Worm (Caenorhabditis elegans) whole organism, L2 larva: Measurements from ENCODE around the gene C05B5.4.

Experiments
- C34F6.9 ChIP-seq: fragments of 150-350 bp; optimal IDR thresholded peaks from 2 replicates; lab custom pipeline; 2014; ENCODE audit warnings: missing biosample characterization, missing genetic modification characterization
- F13H6.1 ChIP-seq: sonication (generic microtip); optimal IDR thresholded peaks from 2 replicates; lab custom pipeline; 2016; ENCODE audit warnings: missing genetic modification characterization, missing compliant biosample characterization
- R02D3.7 ChIP-seq: fragments of 150-350 bp; optimal IDR thresholded peaks from 2 replicates; lab custom pipeline; 2014; ENCODE audit warnings: missing biosample characterization, missing genetic modification characterization
- Y55F3AM.14 ChIP-seq: fragments of 200-800 bp; sonication (Bioruptor generic); optimal IDR thresholded peaks from 2 replicates; lab custom pipeline; 2018; ENCODE audit warnings: mild to moderate bottlenecking, missing genetic modification characterization, missing compliant biosample characterization
- ZK546.5 ChIP-seq: sonication (generic microtip); optimal IDR thresholded peaks from 2 replicates; lab custom pipeline; 2017; ENCODE audit warnings: missing biosample characterization, missing genetic modification characterization
- aly-2 ChIP-seq: fragments of 150-350 bp; optimal IDR thresholded peaks from 2 replicates; lab custom pipeline; 2014; ENCODE audit warnings: missing biosample characterization, missing genetic modification characterization
- blmp-1 ChIP-seq: sonication (generic microtip); optimal IDR thresholded peaks from 2 replicates; lab custom pipeline; 2017; ENCODE audit warnings: missing genetic modification characterization, mild to moderate bottlenecking, missing compliant biosample characterization, antibody characterized with exemption, moderate library complexity; ENCODE audit not compliant: insufficient read depth
- crh-2 ChIP-seq: sonication (generic microtip); optimal IDR thresholded peaks from 2 replicates; lab custom pipeline; 2017; ENCODE audit warnings: missing biosample characterization, missing genetic modification characterization
- dmd-4 ChIP-seq: sonication (generic microtip); optimal IDR thresholded peaks from 2 replicates; lab custom pipeline; 2017; ENCODE audit warnings: missing biosample characterization, missing genetic modification characterization
- egl-27 ChIP-seq: sonication (generic microtip); optimal IDR thresholded peaks from 3 replicates; lab custom pipeline; 2017; ENCODE audit warnings: missing biosample characterization, missing genetic modification reagents, missing genetic modification characterization
- elt-1 ChIP-seq: fragments of 150-350 bp; optimal IDR thresholded peaks from 2 replicates; lab custom pipeline; 2014; ENCODE audit warnings: missing biosample characterization, missing genetic modification characterization
- elt-3 ChIP-seq: sonication (generic microtip); optimal IDR thresholded peaks from 2 replicates; lab custom pipeline; 2017; ENCODE audit warnings: missing biosample characterization, missing genetic modification characterization
- gmeb-1 ChIP-seq: fragments of 150-350 bp; optimal IDR thresholded peaks from 2 replicates; lab custom pipeline; 2014; ENCODE audit warnings: missing biosample characterization, missing genetic modification characterization
- lin-11 ChIP-seq: fragments of 150-350 bp; sonication (generic microtip); optimal IDR thresholded peaks from 2 replicates; lab custom pipeline; 2014; ENCODE audit warnings: missing biosample characterization, missing genetic modification characterization, inconsistent platforms, mixed read lengths
- lin-13 ChIP-seq: fragments of 150-350 bp; optimal IDR thresholded peaks from 2 replicates; lab custom pipeline; 2014; ENCODE audit warnings: missing biosample characterization, missing genetic modification reagents, missing genetic modification characterization
- lin-39 ChIP-seq: fragments of 150-350 bp; optimal IDR thresholded peaks from 2 replicates; lab custom pipeline; 2014; ENCODE audit warnings: missing biosample characterization, missing genetic modification reagents, missing genetic modification characterization
- lsy-2 ChIP-seq, 2 experiments: fragments of 150-350 bp in 1 of 2; sonication (generic microtip) in 1 of 2; optimal IDR thresholded peaks; 2 replicates each; lab custom pipeline; 2014 to 2017; ENCODE audit warnings: missing biosample characterization in 2 of 2, missing genetic modification characterization in 2 of 2
- mdl-1 ChIP-seq, 2 experiments: fragments of 150-350 bp in 1 of 2; sonication (generic microtip) in 1 of 2; optimal IDR thresholded peaks; 2 replicates each; lab custom pipeline; 2017; ENCODE audit warnings: missing biosample characterization in 2 of 2, missing genetic modification characterization in 2 of 2
- nhr-12 ChIP-seq: fragments of 150-350 bp; optimal IDR thresholded peaks from 2 replicates; lab custom pipeline; 2014; ENCODE audit warnings: missing biosample characterization, missing genetic modification characterization
- nhr-129 ChIP-seq: fragments of 150-350 bp; optimal IDR thresholded peaks from 2 replicates; lab custom pipeline; 2014; ENCODE audit warnings: missing biosample characterization, missing genetic modification characterization
- nhr-21 ChIP-seq: fragments of 150-350 bp; optimal IDR thresholded peaks from 2 replicates; lab custom pipeline; 2014; ENCODE audit warnings: missing biosample characterization, missing genetic modification characterization
- nhr-23 ChIP-seq: fragments of 150-350 bp; optimal IDR thresholded peaks from 2 replicates; lab custom pipeline; 2014; ENCODE audit warnings: missing biosample characterization, missing genetic modification reagents, missing genetic modification characterization
- nhr-237 ChIP-seq: fragments of 150-350 bp; optimal IDR thresholded peaks from 2 replicates; lab custom pipeline; 2014; ENCODE audit warnings: missing biosample characterization, missing genetic modification characterization
- nhr-6 ChIP-seq: fragments of 150-350 bp; optimal IDR thresholded peaks from 2 replicates; lab custom pipeline; 2014; ENCODE audit warnings: missing biosample characterization, missing genetic modification characterization
- nhr-77 ChIP-seq: fragments of 150-350 bp; optimal IDR thresholded peaks from 2 replicates; lab custom pipeline; 2014; ENCODE audit warnings: missing biosample characterization, missing genetic modification characterization
- peb-1 ChIP-seq: fragments of 150-350 bp; optimal IDR thresholded peaks from 2 replicates; lab custom pipeline; 2014; ENCODE audit warnings: missing biosample characterization, missing genetic modification characterization
- sem-4 ChIP-seq: fragments of 150-350 bp; optimal IDR thresholded peaks from 2 replicates; lab custom pipeline; 2014; ENCODE audit warnings: missing biosample characterization, missing genetic modification reagents, missing genetic modification characterization
- sma-3 ChIP-seq: sonication (generic microtip); optimal IDR thresholded peaks from 2 replicates; lab custom pipeline; 2016; ENCODE audit warnings: missing genetic modification reagents, missing genetic modification characterization, missing compliant biosample characterization
- sma-9 ChIP-seq, 2 experiments: fragments of 150-350 bp in 1 of 2; sonication (generic microtip) in 1 of 2; optimal IDR thresholded peaks; 2 replicates each; lab custom pipeline; 2014 to 2016; ENCODE audit warnings: missing genetic modification characterization in 2 of 2, mild to moderate bottlenecking in 1 of 2, missing biosample characterization in 1 of 2, missing compliant biosample characterization in 1 of 2, missing genetic modification reagents in 1 of 2, moderate library complexity in 1 of 2
- snpc-4 ChIP-seq: fragments of 150-350 bp; optimal IDR thresholded peaks from 2 replicates; lab custom pipeline; 2014; ENCODE audit warnings: missing biosample characterization, missing genetic modification characterization
- unc-39 ChIP-seq: fragments of 150-350 bp; optimal IDR thresholded peaks from 2 replicates; lab custom pipeline; 2014; ENCODE audit warnings: missing biosample characterization, missing genetic modification characterization
- zag-1 ChIP-seq: fragments of 150-350 bp; optimal IDR thresholded peaks from 2 replicates; lab custom pipeline; 2014; ENCODE audit warnings: missing biosample characterization, missing genetic modification characterization
- ztf-11 ChIP-seq: sonication (generic microtip); optimal IDR thresholded peaks from 2 replicates; lab custom pipeline; 2017; ENCODE audit warnings: missing biosample characterization, missing genetic modification characterization
- ztf-4 ChIP-seq: fragments of 150-350 bp; optimal IDR thresholded peaks from 2 replicates; lab custom pipeline; 2014; ENCODE audit warnings: missing biosample characterization, missing genetic modification characterization

Gene C05B5.4

DNA sequence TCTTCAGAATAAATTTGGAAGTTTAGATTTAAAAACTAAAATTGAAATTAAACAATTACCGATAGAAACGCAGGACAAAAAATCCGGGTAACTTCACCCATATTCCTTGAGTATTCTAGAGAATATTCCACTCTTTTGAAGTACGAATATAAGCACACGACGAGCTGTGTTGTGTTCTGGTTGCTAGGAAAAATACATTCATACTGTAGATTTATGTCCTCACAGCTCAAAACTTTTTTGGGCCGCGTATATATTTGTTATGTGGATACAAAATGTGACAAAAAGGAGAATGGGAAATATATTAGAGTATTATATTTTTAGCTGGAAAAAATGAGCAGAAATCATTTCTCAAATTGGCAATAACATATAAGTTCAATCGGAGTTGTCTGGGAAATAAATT is 39.5 kb downstream of the C05B5.4 start, which contains the start of gene M04D8.5:
TSS of gene M04D8.5 (minus strand) at position 101 of the 400 bp plus-strand sequence.
- TF ChIP-seq egl-27 (tag; lab: Kevin White, UChicago) (no peak), peb-1 (tag; lab: Kevin White, UChicago) (no peak), unc-39 (tag; lab: Kevin White, UChicago) (no peak), ztf-4 (tag; lab: Kevin White, UChicago) (no peak), R02D3.7 (tag; lab: Kevin White, UChicago) (no peak), ZK546.5 (tag; lab: Kevin White, UChicago) (no peak), aly-2 (tag; lab: Kevin White, UChicago) (no peak), snpc-4 (tag; lab: Kevin White, UChicago) (no peak), F13H6.1 (tag; lab: Kevin White, UChicago) (no peak), dmd-4 (tag; lab: Kevin White, UChicago) (no peak), Y55F3AM.14 (GFP tag; lab: Kevin White, UChicago) (no peak)
- TF ChIP-seq, all 48 proteins: peak for 0

DNA sequence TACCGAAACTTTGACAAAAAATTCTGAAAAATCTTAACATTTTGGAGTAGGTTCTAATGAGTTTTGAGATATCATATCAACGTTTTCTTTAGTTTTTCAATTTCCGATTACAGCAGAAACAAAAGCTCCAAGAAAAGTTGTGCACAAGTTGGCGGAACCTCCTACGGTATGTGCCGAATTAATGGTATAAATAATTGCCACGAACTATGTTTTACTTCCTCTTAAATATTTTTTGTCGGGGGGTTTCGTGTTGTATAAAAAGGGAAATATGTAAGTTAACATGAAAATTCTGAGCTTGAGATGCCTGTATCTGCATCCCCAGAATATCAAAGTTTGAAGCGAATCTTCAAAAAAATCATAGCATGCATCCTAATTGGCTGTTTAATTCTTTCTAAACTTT is 40.2 kb downstream of the C05B5.4 start, which contains the start of gene M04D8.8:
TSS of gene M04D8.8 (plus strand) at position 301 of the 400 bp plus-strand sequence.
- no peak for TF ChIP-seq nhr-77 (tag; lab: Kevin White, UChicago)
- TF ChIP-seq crh-2 (tag; lab: Kevin White, UChicago): no peak
- no peak for TF ChIP-seq ztf-11 (tag; lab: Kevin White, UChicago)
- TF ChIP-seq elt-1 (tag; lab: Kevin White, UChicago): no peak
- TF ChIP-seq nhr-6 (tag; lab: Kevin White, UChicago): no peak
- TF ChIP-seq ZK546.5 (tag; lab: Kevin White, UChicago): no peak
- no peak for TF ChIP-seq nhr-129 (tag; lab: Kevin White, UChicago)
- no peak for TF ChIP-seq gmeb-1 (tag; lab: Kevin White, UChicago)
- TF ChIP-seq C34F6.9 (tag; lab: Kevin White, UChicago): no peak
- TF ChIP-seq blmp-1: no peak
- no peak for TF ChIP-seq zag-1
- no peak for TF ChIP-seq elt-3 (tag; lab: Kevin White, UChicago)
- no peak for TF ChIP-seq sma-9 (GFP tag; optimal IDR thresholded peaks at IDR 0.05; lab: Kevin White, UChicago)
- TF ChIP-seq sma-9 (tag; optimal IDR thresholded peaks at IDR 0.05; lab: Kevin White, UChicago): no peak
- TF ChIP-seq aly-2 (tag; lab: Kevin White, UChicago): no peak

DNA sequence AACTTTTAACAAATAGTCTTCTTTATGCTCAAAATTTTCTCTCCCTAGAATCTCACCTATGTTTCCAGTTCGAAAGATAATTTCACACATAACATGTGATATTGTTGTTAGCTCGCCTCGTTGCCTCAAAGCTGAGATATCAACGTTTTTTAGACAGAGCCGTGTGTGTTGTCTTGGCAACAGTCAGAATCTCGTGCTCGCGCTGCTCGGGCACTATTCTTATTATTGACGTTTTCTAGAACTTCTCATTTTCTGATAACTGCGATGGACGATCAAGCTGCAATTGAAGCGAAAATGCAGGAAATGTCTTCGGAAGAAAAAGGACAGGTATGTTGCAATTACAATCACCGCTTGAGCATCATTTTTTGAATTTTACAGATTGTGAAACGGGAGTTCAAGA is 42.1 kb downstream of the C05B5.4 start, which contains the start of gene xbx-3:
TSS of gene xbx-3 (plus strand) at position 163 of the 400 bp plus-strand sequence.
- peak; percentile 24 for TF ChIP-seq nhr-21 (tag; lab: Kevin White, UChicago)
- no peak for TF ChIP-seq nhr-237 (tag; lab: Kevin White, UChicago)

DNA sequence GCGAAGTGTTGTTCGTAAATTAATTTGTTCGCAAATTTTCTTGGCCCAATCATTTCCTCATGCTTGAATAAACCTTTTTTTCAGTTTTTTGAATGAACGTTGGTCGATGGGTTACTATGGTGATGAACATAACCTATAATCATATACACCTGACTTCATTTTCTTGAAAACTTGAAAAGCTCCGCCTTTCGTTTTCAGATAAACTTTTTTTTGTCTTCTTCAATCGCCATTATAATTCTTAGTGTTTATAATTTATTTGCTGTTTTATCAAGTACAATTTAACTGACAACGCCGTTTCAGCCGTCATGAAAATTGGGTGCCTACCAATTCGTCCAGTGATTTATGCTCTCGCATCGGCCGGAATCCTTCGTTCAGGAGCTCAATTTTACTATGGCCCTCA is 43.5 kb downstream of the C05B5.4 start, which contains the start of gene M04D8.7:
TSS of gene M04D8.7 (plus strand) at position 301 of the 400 bp plus-strand sequence.
- TF ChIP-seq nhr-12 (tag; lab: Kevin White, UChicago): no peak
- no peak for TF ChIP-seq nhr-6 (tag; lab: Kevin White, UChicago)
- TF ChIP-seq zag-1: no peak
- TF ChIP-seq nhr-77 (tag; lab: Kevin White, UChicago): no peak
- no peak for TF ChIP-seq lin-39
- TF ChIP-seq unc-39 (tag; lab: Kevin White, UChicago): no peak
- TF ChIP-seq gmeb-1 (tag; lab: Kevin White, UChicago): no peak
- TF ChIP-seq ztf-4 (tag; lab: Kevin White, UChicago): no peak
- no peak for TF ChIP-seq elt-1 (tag; lab: Kevin White, UChicago)
- no peak for TF ChIP-seq aly-2 (tag; lab: Kevin White, UChicago)

DNA sequence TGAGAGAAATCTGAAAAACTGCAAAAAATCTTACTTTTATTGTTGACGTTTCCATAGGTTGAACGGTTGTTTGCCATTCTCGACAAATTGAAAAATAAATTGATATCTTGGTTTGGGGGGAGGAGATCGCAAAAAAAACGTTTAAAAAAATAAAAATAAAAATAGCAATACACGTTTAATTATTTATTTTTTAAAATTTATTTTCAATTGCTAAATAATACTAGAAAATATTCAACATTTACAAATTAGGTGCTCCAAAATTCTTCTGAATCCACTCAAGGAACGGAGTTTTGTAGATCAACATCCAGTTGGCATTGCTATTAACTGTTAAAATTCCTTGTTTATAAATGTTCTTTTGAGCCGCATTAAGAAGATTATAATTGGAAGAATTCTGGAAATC is 46.3 kb downstream of the C05B5.4 start, which contains the start of gene T16G12.7:
TSS of gene T16G12.7 (minus strand) at position 101 of the 400 bp plus-strand sequence.
- TF ChIP-seq sma-3 (GFP tag; lab: Kevin White, UChicago): no peak
- no peak for TF ChIP-seq lin-13 (GFP tag; lab: Kevin White, UChicago)
- no peak for TF ChIP-seq nhr-21 (tag; lab: Kevin White, UChicago)
- no peak for TF ChIP-seq sem-4 (tag; lab: Kevin White, UChicago)
- no peak for TF ChIP-seq mdl-1 (tag; optimal IDR thresholded peaks at IDR 0.05; lab: Kevin White, UChicago)
- no peak for TF ChIP-seq egl-27 (tag; lab: Kevin White, UChicago)
- TF ChIP-seq lsy-2 (tag; optimal IDR thresholded peaks at IDR 0.05; lab: Kevin White, UChicago): no peak
- TF ChIP-seq elt-3 (tag; lab: Kevin White, UChicago): no peak
- no peak for TF ChIP-seq C34F6.9 (tag; lab: Kevin White, UChicago)
- TF ChIP-seq dmd-4 (tag; lab: Kevin White, UChicago): no peak
- TF ChIP-seq snpc-4 (tag; lab: Kevin White, UChicago): no peak
- TF ChIP-seq nhr-23: no peak
- no peak for TF ChIP-seq nhr-12 (tag; lab: Kevin White, UChicago)
- no peak for TF ChIP-seq F13H6.1 (tag; lab: Kevin White, UChicago)
- no peak for TF ChIP-seq ztf-11 (tag; lab: Kevin White, UChicago)
- no peak for TF ChIP-seq lin-11 (tag; lab: Kevin White, UChicago)
